Fruit fly (Drosophila melanogaster): ENCODE results near the gene Pdss2.

Pdss2 gene

DNA sequence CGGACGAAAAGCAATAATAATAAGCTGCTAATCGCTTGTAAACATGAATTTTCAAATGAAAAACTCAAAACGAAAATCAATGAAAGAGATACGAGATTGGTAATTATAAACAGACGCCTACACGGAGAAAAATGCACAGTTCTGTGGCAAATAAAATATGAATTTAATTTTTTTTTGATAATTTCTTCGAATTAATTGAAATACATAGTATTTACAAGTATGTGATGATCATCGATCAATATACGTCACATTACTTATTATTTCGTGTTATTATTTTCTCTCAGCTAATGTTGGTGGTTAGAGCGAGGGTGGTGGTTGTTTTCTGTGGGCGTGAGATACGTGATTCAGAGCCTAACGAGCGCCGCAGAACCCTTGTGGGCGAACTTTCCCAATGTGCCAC, 26.0 kb downstream of the Pdss2 start (continued):
- no peak for TF ChIP-seq sna (GFP tag; IDR thresholded peaks at IDR 0.05; ENCODE audit: partially characterized antibody)
- TF ChIP-seq CG2678 (tag; optimal IDR thresholded peaks at IDR 0.05), result peak; percentile 83
- peak; percentile 65 for TF ChIP-seq Max (GFP tag; optimal IDR thresholded peaks at IDR 0.05)
- peak; percentile 84 for TF ChIP-seq CG31441 (GFP tag; IDR thresholded peaks at IDR 0.05)
- no peak for TF ChIP-seq Hand (GFP tag; optimal IDR thresholded peaks at IDR 0.05)
- no peak for TF ChIP-seq vnd (GFP tag; IDR thresholded peaks at IDR 0.05; ENCODE audit: partially characterized antibody)
- peak; percentile 62 for TF ChIP-seq CG1603 (tag; optimal IDR thresholded peaks at IDR 0.05)
- no peak for TF ChIP-seq CG3995 (GFP tag; optimal IDR thresholded peaks at IDR 0.05)
- no peak; the same call in 2 of the 3 replicates for TF ChIP-seq ken (GFP tag; IDR thresholded peaks at IDR 0.05)
- peak; percentile 90 for TF ChIP-seq gem (tag; optimal IDR thresholded peaks at IDR 0.05)
- peak; percentile 26; the same call in 1 of the 2 replicates for TF ChIP-seq CG16779 (GFP tag; IDR thresholded peaks at IDR 0.05)
- peak; percentile 67 for TF ChIP-seq CG12071 (GFP tag; optimal IDR thresholded peaks at IDR 0.05)
- TF ChIP-seq otp (GFP tag; IDR thresholded peaks at IDR 0.05), result no peak; the same call in 2 of the 3 replicates
- peak; percentile 83 for TF ChIP-seq phol (tag; optimal IDR thresholded peaks at IDR 0.05)
- TF ChIP-seq gt (GFP tag; IDR thresholded peaks at IDR 0.05), result no peak
- TF ChIP-seq dpn (GFP tag; optimal IDR thresholded peaks at IDR 0.05), result peak; percentile 73 to 76
- peak; percentile 41 for TF ChIP-seq CG2202 (tag; optimal IDR thresholded peaks at IDR 0.05)
- TF ChIP-seq croc (GFP tag; conservative IDR thresholded peaks at IDR 0.05), result peak; percentile 38; the same call in 2 of the 3 replicates
- TF ChIP-seq B-H1 (GFP tag; IDR thresholded peaks at IDR 0.05), result peak; percentile 67
- no peak for TF ChIP-seq unc-4 (GFP tag; IDR thresholded peaks at IDR 0.05; ENCODE audit: partially characterized antibody)
- peak; percentile 67; the same call in 1 of the 3 replicates for TF ChIP-seq CG2199 (GFP tag; IDR thresholded peaks at IDR 0.05)
- no peak for TF ChIP-seq aop (GFP tag; IDR thresholded peaks at IDR 0.05)
- peak; percentile 10 to 87 for TF ChIP-seq Hr51 (GFP tag; optimal IDR thresholded peaks at IDR 0.05)
- peak; percentile 30 to 50 for TF ChIP-seq Pdp1 (GFP tag; optimal IDR thresholded peaks at IDR 0.05)
- TF ChIP-seq grn (GFP tag; optimal IDR thresholded peaks at IDR 0.05), result peak; percentile 54
- no peak for TF ChIP-seq MESR4 (GFP tag; optimal IDR thresholded peaks at IDR 0.05)
- peak; percentile 63 for TF ChIP-seq CG1529 (GFP tag; optimal IDR thresholded peaks at IDR 0.05)
- peak; percentile 83 for TF ChIP-seq Ptx1 (GFP tag; IDR thresholded peaks at IDR 0.05)
- TF ChIP-seq Hr39 (optimal IDR thresholded peaks at IDR 0.05), result no peak
- no peak for TF ChIP-seq crol (GFP tag; IDR thresholded peaks at IDR 0.05)
- peak; percentile 84 for TF ChIP-seq CG11504 (tag; optimal IDR thresholded peaks at IDR 0.05)
- TF ChIP-seq CG12299 (tag; optimal IDR thresholded peaks at IDR 0.05), result peak; percentile 72
- peak; percentile 57; the same call in 1 of the 2 replicates for TF ChIP-seq sim (GFP tag; IDR thresholded peaks at IDR 0.05)
- TF ChIP-seq CG5180 (GFP tag; optimal IDR thresholded peaks at IDR 0.05), result peak; percentile 61
- TF ChIP-seq Abd-B (GFP tag; optimal IDR thresholded peaks at IDR 0.05), result peak; percentile 20
- TF ChIP-seq en (GFP tag; optimal IDR thresholded peaks at IDR 0.05), result no peak
- TF ChIP-seq CG18011 (GFP tag; optimal IDR thresholded peaks at IDR 0.05), result peak; percentile 28

DNA sequence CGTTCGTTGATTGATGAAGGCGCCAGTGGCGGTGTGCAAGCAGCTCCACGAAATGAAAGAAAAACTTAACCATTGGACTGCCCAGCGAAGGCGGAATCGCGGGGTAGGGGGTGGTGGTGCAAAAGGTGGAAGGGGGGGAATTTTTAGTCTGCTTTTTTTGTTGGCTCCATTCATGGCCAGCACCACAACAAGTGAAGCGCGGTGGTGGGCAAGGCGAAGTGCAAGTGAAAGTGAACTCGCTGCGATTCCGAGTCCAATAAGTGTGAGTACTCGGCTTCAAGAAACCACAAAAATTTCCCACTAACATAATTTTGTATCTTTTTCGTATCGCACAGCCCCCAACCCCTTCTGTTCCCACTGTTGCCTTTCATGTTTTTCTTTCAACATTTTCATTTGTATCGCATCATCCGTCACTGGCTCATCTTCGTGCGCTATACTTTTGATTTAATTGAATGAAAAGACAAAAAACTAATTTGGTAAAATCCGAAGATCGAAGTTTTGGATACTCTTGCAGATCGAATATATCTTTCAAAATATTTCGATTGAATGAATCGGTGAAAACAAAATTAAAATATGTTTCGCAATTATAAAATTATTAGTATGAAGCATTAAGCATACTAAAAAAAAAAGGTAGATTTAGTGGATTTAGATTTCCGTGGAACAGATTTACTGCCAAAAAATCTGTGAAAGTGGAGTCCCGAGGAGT, 26.6 kb downstream of the Pdss2 start:
- TF ChIP-seq CG17186 (GFP tag; optimal IDR thresholded peaks at IDR 0.05) (no peak), CG32532 (GFP tag; IDR thresholded peaks at IDR 0.05) (no peak), Spps (tag; optimal IDR thresholded peaks at IDR 0.05) (no peak), jing (GFP tag; optimal IDR thresholded peaks at IDR 0.05) (no peak), CG11504 (tag; optimal IDR thresholded peaks at IDR 0.05) (peak; percentile 3), CG14667 (GFP tag; IDR thresholded peaks at IDR 0.05) (no peak), fu2 (GFP tag; optimal IDR thresholded peaks at IDR 0.05) (no peak), YL-1 (GFP tag; optimal IDR thresholded peaks at IDR 0.05) (no peak), CG11085 (GFP tag; IDR thresholded peaks at IDR 0.05) (no peak), phol (tag; optimal IDR thresholded peaks at IDR 0.05) (peak; percentile 21), CG13624 (GFP tag; optimal IDR thresholded peaks at IDR 0.05) (no peak), lola (GFP tag; optimal IDR thresholded peaks at IDR 0.05) (no peak), bigmax (GFP tag; optimal IDR thresholded peaks at IDR 0.05) (no peak), CG7271 (tag; optimal IDR thresholded peaks at IDR 0.05) (no peak), HLH4C (GFP tag; IDR thresholded peaks at IDR 0.05; ENCODE audit: partially characterized antibody) (no peak)
